Fruit fly (Drosophila melanogaster): Measurements from ENCODE around the gene Ubc87F.

Gene Ubc87F

DNA sequence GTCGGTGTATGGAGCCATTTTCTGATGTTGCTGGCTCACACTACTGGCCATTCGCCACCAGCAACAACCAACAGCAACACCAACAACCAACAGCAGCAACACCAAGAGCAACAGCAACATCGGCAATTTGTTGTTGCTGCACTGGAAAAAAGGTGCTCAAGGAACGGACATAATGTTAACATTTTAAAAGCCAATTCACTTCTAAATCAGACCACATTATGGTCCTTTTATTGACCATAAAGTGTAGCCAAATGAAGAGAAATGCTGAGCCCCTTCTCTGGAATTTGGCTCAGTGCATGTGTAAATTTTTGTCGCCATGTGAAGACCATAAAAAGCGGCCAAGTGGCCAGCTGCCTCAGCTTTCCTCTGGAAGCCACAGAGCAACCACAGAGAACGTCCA lies 1.1 kb downstream of the Ubc87F start (continued):
- TF ChIP-seq CG17359 (tag; optimal IDR thresholded peaks at IDR 0.05) (peak; percentile 35), nmo (GFP tag; optimal IDR thresholded peaks at IDR 0.05) (peak; percentile 75), oc (tag; optimal IDR thresholded peaks at IDR 0.05) (no peak), CG14014 (GFP tag; IDR thresholded peaks at IDR 0.05) (peak; percentile 31; the same call in 1 of the 2 replicates), CG4820 (GFP tag; optimal IDR thresholded peaks at IDR 0.05) (peak; percentile 6), kay (GFP tag; optimal IDR thresholded peaks at IDR 0.05) (peak; percentile 50), Xrp1 (GFP tag; IDR thresholded peaks at IDR 0.05) (peak; percentile 57; the same call in 1 of the 2 replicates), CG6765 (GFP tag; optimal IDR thresholded peaks at IDR 0.05) (no peak), crol (GFP tag; IDR thresholded peaks at IDR 0.05) (no peak), otp (GFP tag; IDR thresholded peaks at IDR 0.05) (no peak), CG9727 (GFP tag; optimal IDR thresholded peaks at IDR 0.05) (no peak), sisA (GFP tag; IDR thresholded peaks at IDR 0.05) (peak; percentile 62), Pdp1 (GFP tag; optimal IDR thresholded peaks at IDR 0.05) (peak; percentile 12 to 64), CG30431 (GFP tag; optimal IDR thresholded peaks at IDR 0.05) (no peak), Rx (GFP tag; IDR thresholded peaks at IDR 0.05) (peak; percentile 23; the same call in 1 of the 2 replicates), eyg (GFP tag; optimal IDR thresholded peaks at IDR 0.05) (peak; percentile 48), Ets97D (GFP tag; optimal IDR thresholded peaks at IDR 0.05) (peak; percentile 7), CG7839 (tag; optimal IDR thresholded peaks at IDR 0.05) (peak; percentile 59), CG13424 (tag; optimal IDR thresholded peaks at IDR 0.05) (peak; percentile 5), CG14050 (GFP tag; IDR thresholded peaks at IDR 0.05) (peak; percentile 35; the same call in 1 of the 3 replicates), fu2 (GFP tag; optimal IDR thresholded peaks at IDR 0.05) (no peak), jumu (GFP tag; optimal IDR thresholded peaks at IDR 0.05) (peak; percentile 32), CG30403 (GFP tag; optimal IDR thresholded peaks at IDR 0.05) (peak; percentile 51), ap (GFP tag; IDR thresholded peaks at IDR 0.05) (peak; percentile 17; the same call in 1 of the 2 replicates), Optix (GFP tag; IDR thresholded peaks at IDR 0.05) (0 out of 3 replicates have a peak, but pooled peaks have one; percentile 24), Awh (GFP tag; IDR thresholded peaks at IDR 0.05) (peak; percentile 49; the same call in 1 of the 2 replicates), aop (GFP tag; IDR thresholded peaks at IDR 0.05) (peak; percentile 21; the same call in 1 of the 2 replicates), ci (GFP tag; IDR thresholded peaks at IDR 0.05) (peak; percentile 71; the same call in 1 of the 3 replicates), slbo (GFP tag; IDR thresholded peaks at IDR 0.05) (peak; percentile 29; the same call in 1 of the 2 replicates), Hr78 (GFP tag; optimal IDR thresholded peaks at IDR 0.05) (peak in 1 of 2 experiments; percentile 14), jing (GFP tag; optimal IDR thresholded peaks at IDR 0.05) (no peak), Rfx (GFP tag; IDR thresholded peaks at IDR 0.05) (peak; percentile 35; the same call in 1 of the 2 replicates), CG8765 (GFP tag; IDR thresholded peaks at IDR 0.05) (no peak), bsh (GFP tag; optimal IDR thresholded peaks at IDR 0.05) (peak; percentile 30 to 61), lmd (GFP tag; IDR thresholded peaks at IDR 0.05) (peak; percentile 34; the same call in 1 of the 2 replicates), ind (GFP tag; optimal IDR thresholded peaks at IDR 0.05) (peak; percentile 9), jigr1 (GFP tag; IDR thresholded peaks at IDR 0.05) (no peak), mirr (GFP tag; optimal IDR thresholded peaks at IDR 0.05) (no peak), pho (GFP tag; optimal IDR thresholded peaks at IDR 0.05) (no peak), onecut (GFP tag; IDR thresholded peaks at IDR 0.05) (0 out of 2 replicates have a peak, but pooled peaks have one; percentile 9), gem (tag; optimal IDR thresholded peaks at IDR 0.05) (peak; percentile 59), CG11247 (GFP tag; IDR thresholded peaks at IDR 0.05) (no peak), CG7372 (GFP tag; IDR thresholded peaks at IDR 0.05) (0 out of 2 replicates have a peak, but pooled peaks have one; percentile 29), CG11085 (GFP tag; IDR thresholded peaks at IDR 0.05) (no peak), CG11560 (tag; IDR thresholded peaks at IDR 0.05) (no peak), CG17912 (GFP tag; optimal IDR thresholded peaks at IDR 0.05) (no peak), CG17612 (GFP tag; IDR thresholded peaks at IDR 0.05) (no peak), unpg (GFP tag; optimal IDR thresholded peaks at IDR 0.05) (peak; percentile 47), CG5180 (GFP tag; optimal IDR thresholded peaks at IDR 0.05) (no peak), gcm2 (GFP tag; optimal IDR thresholded peaks at IDR 0.05) (no peak), CG4282 (GFP tag; optimal IDR thresholded peaks at IDR 0.05) (no peak)

All from whole organism, embryonic.